Fruit fly (Drosophila melanogaster): ENCODE data around the gene Dus4.

DNA sequence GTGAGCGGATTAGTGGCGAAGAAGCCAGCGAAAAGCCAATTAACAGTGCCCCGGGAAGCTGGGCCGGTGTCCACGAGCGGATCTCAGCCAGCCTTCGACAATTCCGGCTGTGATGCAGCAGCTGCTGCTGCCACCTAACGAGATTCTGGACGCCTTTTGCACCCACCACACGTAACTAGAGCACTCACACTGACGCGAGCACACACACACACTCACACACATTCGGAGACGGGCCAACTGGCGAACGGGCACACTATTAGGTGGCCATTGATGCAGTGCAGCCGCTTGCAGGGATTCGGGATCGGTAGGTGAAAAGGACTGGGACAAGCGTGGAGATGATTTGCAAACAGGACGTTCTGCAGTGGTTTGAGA lies 8.6 kb upstream of the Dus4 start:
- TF ChIP-seq CG4424 (GFP tag; optimal IDR thresholded peaks at IDR 0.05) (no peak), CG12769 (tag; optimal IDR thresholded peaks at IDR 0.05) (no peak), bowl (GFP tag; IDR thresholded peaks at IDR 0.05) (no peak), Ets97D (GFP tag; optimal IDR thresholded peaks at IDR 0.05) (no peak)

All from whole organism, embryonic.